Worm (Caenorhabditis elegans) whole organism, L1 larva: ENCODE data around the gene clec-133.

ENCODE experiments used
- C04F5.9 ChIP-seq: sonication (generic microtip); optimal IDR thresholded peaks from 2 replicates; lab custom pipeline; 2016; ENCODE audit warnings: missing genetic modification characterization, missing compliant biosample characterization
- C16A3.4 ChIP-seq: fragments of 150-350 bp; optimal IDR thresholded peaks from 2 replicates; lab custom pipeline; 2014; ENCODE audit warnings: missing biosample characterization, missing genetic modification characterization
- C34B4.2 ChIP-seq: sonication (generic microtip); optimal IDR thresholded peaks from 2 replicates; lab custom pipeline; 2017; ENCODE audit warnings: mild to moderate bottlenecking, missing genetic modification characterization, missing compliant biosample characterization
- F16B12.6 ChIP-seq: fragments of 150-350 bp; optimal IDR thresholded peaks from 2 replicates; lab custom pipeline; 2014; ENCODE audit warnings: missing biosample characterization, missing genetic modification characterization
- aha-1 ChIP-seq: fragments of 150-350 bp; optimal IDR thresholded peaks from 2 replicates; lab custom pipeline; 2014; ENCODE audit warnings: missing biosample characterization, missing genetic modification characterization
- alr-1 ChIP-seq: fragments of 200-800 bp; sonication (Bioruptor generic); optimal IDR thresholded peaks from 2 replicates; lab custom pipeline; 2018; ENCODE audit warnings: borderline replicate concordance, mild to moderate bottlenecking, missing genetic modification characterization, missing compliant biosample characterization
- aly-2 ChIP-seq: fragments of 150-350 bp; optimal IDR thresholded peaks from 2 replicates; lab custom pipeline; 2014; ENCODE audit warnings: missing biosample characterization, missing genetic modification characterization
- ama-1 ChIP-seq: fragments of 150-350 bp; optimal IDR thresholded peaks from 2 replicates; lab custom pipeline; 2014
- blmp-1 ChIP-seq: fragments of 150-350 bp; optimal IDR thresholded peaks from 2 replicates; lab custom pipeline; 2014; ENCODE audit warnings: missing biosample characterization, missing genetic modification characterization
- ceh-63 ChIP-seq: fragments of 200-800 bp; sonication (Bioruptor generic); optimal IDR thresholded peaks from 2 replicates; lab custom pipeline; 2018; ENCODE audit warnings: mild to moderate bottlenecking, missing genetic modification characterization, missing compliant biosample characterization
- ceh-8 ChIP-seq: fragments of 200-800 bp; sonication (Bioruptor generic); optimal IDR thresholded peaks from 2 replicates; lab custom pipeline; 2018; ENCODE audit warnings: mild to moderate bottlenecking, missing genetic modification characterization, moderate library complexity, missing compliant biosample characterization
- ceh-88 ChIP-seq: fragments of 200-800 bp; sonication (Bioruptor generic); IDR thresholded peaks from 2 replicates; pipeline ENCODE4 v1.3.6; 2022; ENCODE audit warnings: missing genetic modification characterization, missing compliant biosample characterization
- ceh-90 ChIP-seq: sonication (generic microtip); optimal IDR thresholded peaks from 2 replicates; lab custom pipeline; 2016; ENCODE audit warnings: missing genetic modification characterization, missing compliant biosample characterization
- ces-1 ChIP-seq: fragments of 150-350 bp; optimal IDR thresholded peaks from 2 replicates; lab custom pipeline; 2014; ENCODE audit warnings: missing biosample characterization, missing genetic modification reagents, missing genetic modification characterization
- efl-1 ChIP-seq, 4 experiments: fragments of 150-350 bp; optimal IDR thresholded peaks in 3 of 4; peaks in 1 of 4; 1 replicate in 1 of 4; 2 replicates in 3 of 4; lab custom pipeline; 2014; ENCODE audit warnings: missing biosample characterization in 2 of 4, missing genetic modification characterization in 2 of 4, missing genetic modification reagents in 2 of 4
- efl-3 ChIP-seq: fragments of 200-800 bp; sonication (Bioruptor generic); optimal IDR thresholded peaks from 2 replicates; lab custom pipeline; 2018; ENCODE audit warnings: mild to moderate bottlenecking, missing genetic modification characterization, missing compliant biosample characterization
- egl-27 ChIP-seq, 2 experiments: fragments of 150-350 bp in 1 of 2; sonication (generic microtip); optimal IDR thresholded peaks; 3 replicates each; lab custom pipeline; 2017 to 2018; ENCODE audit warnings: missing biosample characterization in 2 of 2, missing genetic modification characterization in 2 of 2, missing genetic modification reagents in 2 of 2
- elt-2 ChIP-seq: sonication (generic microtip); optimal IDR thresholded peaks from 2 replicates; lab custom pipeline; 2016; ENCODE audit warnings: missing genetic modification characterization, mild to moderate bottlenecking, inconsistent platforms, missing compliant biosample characterization, missing genetic modification reagents
- elt-3 ChIP-seq, 6 experiments: fragments of 150-350 bp in 1 of 6; sonication (generic microtip); optimal IDR thresholded peaks; 2 replicates each; lab custom pipeline; 2017 to 2018; ENCODE audit warnings: missing biosample characterization in 6 of 6, missing genetic modification characterization in 6 of 6, inconsistent platforms in 1 of 6
- hlh-4 ChIP-seq: sonication (generic microtip); optimal IDR thresholded peaks from 2 replicates; lab custom pipeline; 2016; ENCODE audit warnings: mild to moderate bottlenecking, missing genetic modification characterization, missing compliant biosample characterization
- hpl-2 ChIP-seq: fragments of 150-350 bp; optimal IDR thresholded peaks from 2 replicates; lab custom pipeline; 2014; ENCODE audit warnings: missing biosample characterization, missing genetic modification reagents, missing genetic modification characterization
- lin-15B ChIP-seq: fragments of 150-350 bp; sonication (generic microtip); optimal IDR thresholded peaks from 3 replicates; lab custom pipeline; 2014; ENCODE audit warnings: missing biosample characterization, missing genetic modification characterization
- lin-35 ChIP-seq, 2 experiments: fragments of 150-350 bp; optimal IDR thresholded peaks; 2 replicates each; lab custom pipeline; 2014; ENCODE audit warnings: missing biosample characterization in 2 of 2, missing genetic modification characterization in 2 of 2, missing genetic modification reagents in 2 of 2
- mab-9 ChIP-seq: fragments of 200-800 bp; sonication (Bioruptor generic); IDR thresholded peaks from 2 replicates; pipeline ENCODE4 v1.3.6; 2022; ENCODE audit warnings: missing genetic modification reagents, missing genetic modification characterization, missing compliant biosample characterization
- nhr-11 ChIP-seq: fragments of 150-350 bp; optimal IDR thresholded peaks from 2 replicates; lab custom pipeline; 2014; ENCODE audit warnings: missing biosample characterization, missing genetic modification characterization
- nhr-12 ChIP-seq: sonication (generic microtip); optimal IDR thresholded peaks from 2 replicates; lab custom pipeline; 2017; ENCODE audit warnings: missing biosample characterization, missing genetic modification characterization
- nhr-19 ChIP-seq: fragments of 200-800 bp; sonication (Bioruptor generic); conservative IDR thresholded peaks from 2 replicates; pipeline ENCODE4 v1.3.6; 2022; ENCODE audit warnings: missing genetic modification characterization, missing compliant biosample characterization
- nhr-20 ChIP-seq: sonication (generic microtip); optimal IDR thresholded peaks from 2 replicates; lab custom pipeline; 2016; ENCODE audit warnings: mild to moderate bottlenecking, missing genetic modification characterization, missing compliant biosample characterization
- nhr-28 ChIP-seq: fragments of 150-350 bp; optimal IDR thresholded peaks from 2 replicates; lab custom pipeline; 2014; ENCODE audit warnings: missing biosample characterization, missing genetic modification characterization
- nhr-76 ChIP-seq: sonication (generic microtip); optimal IDR thresholded peaks from 2 replicates; lab custom pipeline; 2017; ENCODE audit warnings: missing biosample characterization, missing genetic modification characterization
- nhr-84 ChIP-seq: sonication (generic microtip); optimal IDR thresholded peaks from 2 replicates; lab custom pipeline; 2017; ENCODE audit warnings: missing biosample characterization, missing genetic modification characterization
- nhr-85 ChIP-seq: sonication (generic microtip); peaks from one replicate; lab custom pipeline; 2016; ENCODE audit warnings: missing genetic modification characterization, inconsistent platforms, missing compliant biosample characterization
- nhr-90 ChIP-seq: sonication (generic microtip); optimal IDR thresholded peaks from 2 replicates; lab custom pipeline; 2016; ENCODE audit warnings: mild to moderate bottlenecking, missing genetic modification characterization, missing compliant biosample characterization; ENCODE audit not compliant: poor library complexity
- pax-3 ChIP-seq: fragments of 200-800 bp; sonication (Bioruptor generic); optimal IDR thresholded peaks from 2 replicates; lab custom pipeline; 2018; ENCODE audit warnings: mild to moderate bottlenecking, missing genetic modification characterization, moderate library complexity, missing compliant biosample characterization
- pqm-1 ChIP-seq: sonication (generic microtip); optimal IDR thresholded peaks from 3 replicates; lab custom pipeline; 2017; ENCODE audit warnings: missing biosample characterization, missing genetic modification characterization
- snpc-4 ChIP-seq: fragments of 150-350 bp; optimal IDR thresholded peaks from 2 replicates; lab custom pipeline; 2014; ENCODE audit warnings: missing biosample characterization, missing genetic modification characterization
- snu-23 ChIP-seq: sonication (generic microtip); optimal IDR thresholded peaks from 2 replicates; lab custom pipeline; 2016; ENCODE audit warnings: missing genetic modification characterization, missing compliant biosample characterization
- sox-4 ChIP-seq: sonication (generic microtip); optimal IDR thresholded peaks from 2 replicates; lab custom pipeline; 2016; ENCODE audit warnings: missing genetic modification characterization, missing compliant biosample characterization
- sptf-1 ChIP-seq: fragments of 150-350 bp; optimal IDR thresholded peaks from 2 replicates; lab custom pipeline; 2014; ENCODE audit warnings: missing biosample characterization, missing genetic modification characterization
- sup-37 ChIP-seq: fragments of 200-800 bp; sonication (Bioruptor generic); optimal IDR thresholded peaks from 2 replicates; lab custom pipeline; 2018; ENCODE audit warnings: mild to moderate bottlenecking, missing genetic modification characterization, missing compliant biosample characterization
- tbx-2 ChIP-seq: sonication (generic microtip); optimal IDR thresholded peaks from 2 replicates; lab custom pipeline; 2016; ENCODE audit warnings: missing genetic modification characterization, missing compliant biosample characterization
- unc-30 ChIP-seq: sonication (generic microtip); optimal IDR thresholded peaks from 2 replicates; lab custom pipeline; 2017; ENCODE audit warnings: missing biosample characterization, missing genetic modification characterization
- unc-86 ChIP-seq: sonication (generic microtip); optimal IDR thresholded peaks from 2 replicates; lab custom pipeline; 2016; ENCODE audit warnings: missing genetic modification characterization, missing compliant biosample characterization
- unc-98 ChIP-seq: fragments of 200-800 bp; sonication (Bioruptor generic); IDR thresholded peaks from 2 replicates; pipeline ENCODE4 v1.3.6; 2022; ENCODE audit warnings: missing genetic modification characterization, missing compliant biosample characterization
- xbp-1 ChIP-seq: sonication (generic microtip); optimal IDR thresholded peaks from 2 replicates; lab custom pipeline; 2016; ENCODE audit warnings: missing genetic modification characterization, missing compliant biosample characterization
- zag-1 ChIP-seq: fragments of 150-350 bp; optimal IDR thresholded peaks from 2 replicates; lab custom pipeline; 2014; ENCODE audit warnings: missing biosample characterization, missing genetic modification characterization
- zip-4 ChIP-seq: fragments of 200-800 bp; sonication (Bioruptor generic); optimal IDR thresholded peaks from 2 replicates; lab custom pipeline; 2018; ENCODE audit warnings: mild to moderate bottlenecking, missing genetic modification characterization, moderate library complexity, missing compliant biosample characterization
- ztf-11 ChIP-seq, 2 experiments: sonication (generic microtip); optimal IDR thresholded peaks; 2 replicates each; lab custom pipeline; 2016 to 2017; ENCODE audit warnings: missing genetic modification characterization in 2 of 2, missing biosample characterization in 1 of 2, missing compliant biosample characterization in 1 of 2
- ztf-4 ChIP-seq: fragments of 150-350 bp; optimal IDR thresholded peaks from 2 replicates; lab custom pipeline; 2014; ENCODE audit warnings: missing biosample characterization, missing genetic modification characterization

Gene clec-133

ce11 chrII:3553453-3553852 lies 24.8 kb upstream of the clec-133 start, which contains the start of gene dnc-3 (continued):
- peak; percentile 24 for TF ChIP-seq C16A3.4 (tag; lab: Kevin White, UChicago)
- no peak for TF ChIP-seq ztf-4 (tag; lab: Kevin White, UChicago)
- TF ChIP-seq unc-30 (tag; lab: Kevin White, UChicago) = no peak
- peak; percentile 56 for TF ChIP-seq unc-86 (tag; lab: Kevin White, UChicago)
- TF ChIP-seq pax-3 (tag; lab: Kevin White, UChicago) = peak; percentile 70
- TF ChIP-seq nhr-85 (tag; lab: Kevin White, UChicago) = peak; percentile 87
- peak; percentile 69 for TF ChIP-seq zip-4 (GFP tag; lab: Kevin White, UChicago)
- TF ChIP-seq ces-1 (GFP tag; lab: Kevin White, UChicago) = no peak
- peak; percentile 52 for TF ChIP-seq sup-37 (GFP tag; lab: Kevin White, UChicago)
- no peak for TF ChIP-seq nhr-76 (tag; lab: Kevin White, UChicago)

- TF ChIP-seq efl-1 (optimal IDR thresholded peaks at IDR 0.05; lab: Kevin White, UChicago) (no peak), efl-1 (GFP tag; optimal IDR thresholded peaks at IDR 0.05 in 1 of 2; lab: Kevin White, UChicago) (peak in 1 of 2 experiments; percentile 64), C04F5.9 (tag; lab: Kevin White, UChicago) (no peak)
- TF ChIP-seq, all 84 proteins: peak for 1
Measured at ce11 chrII:3554673-3555072, 23.5 kb upstream of the clec-133 start.

ce11 chrII:3555281-3555680 lies 22.9 kb upstream of the clec-133 start:
- TF ChIP-seq ztf-11 (tag; optimal IDR thresholded peaks at IDR 0.05; lab: Kevin White, UChicago) = no peak
- TF ChIP-seq hlh-4 (tag; lab: Kevin White, UChicago) = no peak
- no peak for TF ChIP-seq snpc-4 (tag; lab: Kevin White, UChicago)
- TF ChIP-seq C34B4.2 = no peak
- TF ChIP-seq unc-30 (tag; lab: Kevin White, UChicago) = no peak
- TF ChIP-seq C16A3.4 (tag; lab: Kevin White, UChicago) = no peak
- TF ChIP-seq ceh-63 (GFP tag; lab: Kevin White, UChicago) = no peak
- peak; percentile 55 for TF ChIP-seq nhr-20
- no peak for TF ChIP-seq mab-9 (GFP tag; lab: Robert Waterston, UW)
- TF ChIP-seq nhr-19 (GFP tag; lab: Robert Waterston, UW) = no peak
- TF ChIP-seq xbp-1 (tag; lab: Kevin White, UChicago) = no peak
- TF ChIP-seq nhr-28 (tag; lab: Kevin White, UChicago) = no peak
- no peak for TF ChIP-seq aly-2
- TF ChIP-seq sox-4 (tag; lab: Kevin White, UChicago) = no peak
- TF ChIP-seq nhr-85 (tag; lab: Kevin White, UChicago) = peak; percentile 85
- no peak for TF ChIP-seq nhr-12 (tag; lab: Kevin White, UChicago)
- no peak for TF ChIP-seq ceh-90 (tag; lab: Kevin White, UChicago)
- TF ChIP-seq hpl-2 (GFP tag; lab: Kevin White, UChicago) = no peak
- TF ChIP-seq blmp-1 = peak; percentile 67
- TF ChIP-seq zip-4 (GFP tag; lab: Kevin White, UChicago) = no peak
- TF ChIP-seq ceh-88 (GFP tag; lab: Robert Waterston, UW) = no peak
- no peak for TF ChIP-seq F16B12.6 (tag; lab: Kevin White, UChicago)
- TF ChIP-seq lin-35 (GFP tag; optimal IDR thresholded peaks at IDR 0.05; lab: Kevin White, UChicago) = peak in 1 of 2 experiments; percentile 36
- TF ChIP-seq alr-1 (tag; lab: Kevin White, UChicago) = no peak
- TF ChIP-seq nhr-90 (tag; lab: Kevin White, UChicago) = peak; percentile 27
- no peak for TF ChIP-seq lin-15B (tag; lab: Kevin White, UChicago)
- TF ChIP-seq nhr-11 (tag; lab: Kevin White, UChicago) = no peak
- TF ChIP-seq efl-3 (GFP tag; lab: Kevin White, UChicago) = no peak
- no peak for TF ChIP-seq elt-2 (tag; lab: Kevin White, UChicago)
- TF ChIP-seq ces-1 (GFP tag; lab: Kevin White, UChicago) = no peak
- TF ChIP-seq nhr-84 (tag; lab: Kevin White, UChicago) = no peak
- no peak for TF ChIP-seq pax-3 (tag; lab: Kevin White, UChicago)
- no peak for TF ChIP-seq pqm-1 (tag; lab: Kevin White, UChicago)
- no peak for TF ChIP-seq unc-98
- TF ChIP-seq sptf-1 = no peak
- TF ChIP-seq zag-1 (tag; lab: Kevin White, UChicago) = no peak
- no peak for TF ChIP-seq ama-1 (lab: Kevin White, UChicago)
- TF ChIP-seq tbx-2 (tag; lab: Kevin White, UChicago) = peak; percentile 4
- no peak for TF ChIP-seq ceh-8 (GFP tag; lab: Kevin White, UChicago)
- no peak for TF ChIP-seq sup-37 (GFP tag; lab: Kevin White, UChicago)
- TF ChIP-seq aha-1 = no peak
- TF ChIP-seq egl-27 (tag; optimal IDR thresholded peaks at IDR 0.05; lab: Kevin White, UChicago) = no peak
- TF ChIP-seq elt-3 (tag; optimal IDR thresholded peaks at IDR 0.05; lab: Kevin White, UChicago) = peak in 2 of 6 experiments; percentile 30 to 54
- TF ChIP-seq snu-23 (GFP tag; lab: Kevin White, UChicago) = peak; percentile 29
